Worm (Caenorhabditis elegans) whole organism, L4/young adult: ENCODE measurements around the gene F01D5.2.

Experiments used
- W03F9.2 ChIP-seq: fragments of 150-350 bp; optimal IDR thresholded peaks from 2 replicates; lab custom pipeline; 2014; ENCODE audit warnings: missing biosample characterization, missing genetic modification characterization
- dao-5 ChIP-seq: sonication (generic microtip); optimal IDR thresholded peaks from 2 replicates; lab custom pipeline; 2016; ENCODE audit warnings: missing genotype, missing genetic modification characterization, moderate library complexity, missing compliant biosample characterization
- him-1 ChIP-seq: sonication (generic microtip); optimal IDR thresholded peaks from 2 replicates; lab custom pipeline; 2016; ENCODE audit warnings: missing genotype, missing genetic modification reagents, missing genetic modification characterization, missing compliant biosample characterization

DNA sequence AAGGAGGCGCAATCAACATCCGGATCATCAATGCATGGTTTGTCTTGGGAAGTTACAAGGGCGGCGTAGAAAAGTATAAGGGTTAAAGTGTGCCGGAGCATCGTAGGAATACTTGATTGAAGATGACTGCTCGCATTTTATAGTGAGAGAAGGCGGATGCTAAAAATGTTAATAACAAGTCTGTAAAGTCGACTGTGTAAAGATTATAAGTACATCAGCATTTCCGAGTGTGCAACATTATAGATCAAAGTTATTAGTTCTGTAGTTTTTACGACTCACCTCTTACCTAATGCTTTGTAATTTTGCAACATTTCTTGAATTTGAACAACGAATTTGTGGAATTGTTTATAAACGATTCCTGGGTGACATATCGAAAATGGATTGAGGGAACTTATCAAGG, 3.9 kb downstream of the F01D5.2 start, which contains the start of gene Y39G8B.7:
- TF ChIP-seq him-1 (tag; lab: Kevin White, UChicago) (no peak), dao-5 (tag; lab: Kevin White, UChicago) (no peak), W03F9.2 (tag; lab: Kevin White, UChicago) (no peak)
